Worm (Caenorhabditis elegans): ENCODE measurements around the gene wbp-11.

wbp-11 gene

DNA sequence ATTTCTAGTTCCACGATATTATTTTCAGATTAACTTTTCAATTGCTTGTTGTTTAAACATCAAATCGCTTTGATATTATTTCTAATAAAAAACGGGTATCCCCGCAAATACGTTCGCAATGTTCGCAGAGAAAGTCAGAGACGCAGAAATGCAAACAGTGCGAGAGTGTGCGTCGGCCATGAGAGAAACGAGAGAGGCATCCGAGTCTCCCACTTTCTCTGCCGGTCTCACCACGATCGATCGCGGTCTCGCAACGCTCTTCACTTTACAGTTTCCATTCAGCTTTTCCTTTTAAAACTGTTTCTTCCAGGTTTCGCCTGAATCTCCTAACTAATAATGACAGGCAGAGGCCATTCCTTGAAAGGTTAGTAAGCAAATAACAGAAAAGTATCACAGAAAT, 1.6 kb downstream of the wbp-11 start, which contains the start of gene F33H1.4:
Gene F33H1.4 (plus strand): TSS at position 311 of the 400 bp plus-strand sequence.
- no peak for TF ChIP-seq set-16 (GFP tag; IDR thresholded peaks at IDR 0.05)
- no peak for TF ChIP-seq vab-7 (GFP tag; IDR thresholded peaks at IDR 0.05)
- TF ChIP-seq lin-39 (tag; optimal IDR thresholded peaks at IDR 0.05) = no peak
- TF ChIP-seq fos-1 (tag; optimal IDR thresholded peaks at IDR 0.05) = no peak
- TF ChIP-seq dpl-1 (GFP tag; optimal IDR thresholded peaks at IDR 0.05) = peak; percentile 47
- TF ChIP-seq dmd-8 (GFP tag; IDR thresholded peaks at IDR 0.05) = no peak
- no peak; the same call in 1 of the 2 replicates for TF ChIP-seq dmd-6 (GFP tag; IDR thresholded peaks at IDR 0.05)
- TF ChIP-seq nhr-42 (GFP tag; IDR thresholded peaks at IDR 0.05) = 0 out of 2 replicates have a peak, but pooled peaks have one; percentile 15
- peak; percentile 20 for TF ChIP-seq unc-130 (GFP tag; optimal IDR thresholded peaks at IDR 0.05)
- no peak for TF ChIP-seq D1046.2 (GFP tag; IDR thresholded peaks at IDR 0.05)
- TF ChIP-seq saeg-2 (GFP tag; IDR thresholded peaks at IDR 0.05) = no peak
- TF ChIP-seq mdt-29 (GFP tag; IDR thresholded peaks at IDR 0.05) = no peak
- no peak for TF ChIP-seq ceh-62 (tag; optimal IDR thresholded peaks at IDR 0.05)
- TF ChIP-seq lin-38 (GFP tag; IDR thresholded peaks at IDR 0.05) = peak; percentile 57; the same call in 1 of the 2 replicates
- TF ChIP-seq mes-2 (tag; optimal IDR thresholded peaks at IDR 0.05; ENCODE audit: poor library complexity, severe bottlenecking) = peak; percentile 80
- TF ChIP-seq nhr-6 (tag; optimal IDR thresholded peaks at IDR 0.05) = no peak
- no peak for TF ChIP-seq nhr-111 (GFP tag; optimal IDR thresholded peaks at IDR 0.05)
- no peak for TF ChIP-seq dmd-9 (GFP tag; IDR thresholded peaks at IDR 0.05)
- TF ChIP-seq F37D6.2 (tag; optimal IDR thresholded peaks at IDR 0.05) = peak; percentile 69
- TF ChIP-seq daf-12 (tag; optimal IDR thresholded peaks at IDR 0.05) = no peak
- peak; percentile 80 for TF ChIP-seq nhr-11 (tag; optimal IDR thresholded peaks at IDR 0.05)
- TF ChIP-seq aha-1 (tag) = no peak
- no peak for TF ChIP-seq Y105C5A.15 (GFP tag; IDR thresholded peaks at IDR 0.05)
- TF ChIP-seq lin-1 (GFP tag; IDR thresholded peaks at IDR 0.05) = no peak
- TF ChIP-seq nhr-77 (tag; optimal IDR thresholded peaks at IDR 0.05) = no peak
- TF ChIP-seq dve-1 (tag; optimal IDR thresholded peaks at IDR 0.05; ENCODE audit: insufficient read depth) = no peak
- TF ChIP-seq daf-16 (GFP tag; optimal IDR thresholded peaks at IDR 0.05) = no peak
- no peak for TF ChIP-seq daf-16 (tag; optimal IDR thresholded peaks at IDR 0.05)
- TF ChIP-seq ZK546.5 (tag; optimal IDR thresholded peaks at IDR 0.05) = no peak
- TF ChIP-seq hlh-30 (tag; optimal IDR thresholded peaks at IDR 0.05; ENCODE audit: insufficient read depth) = no peak
- TF ChIP-seq pha-4 (GFP tag; IDR thresholded peaks at IDR 0.05) = no peak
- no peak for TF ChIP-seq pha-4 (tag; optimal IDR thresholded peaks at IDR 0.05)
- TF ChIP-seq nhr-41 (GFP tag; IDR thresholded peaks at IDR 0.05) = no peak
- 0 out of 2 replicates have a peak, but pooled peaks have one; percentile 6 for TF ChIP-seq Y48G9A.11 (GFP tag; IDR thresholded peaks at IDR 0.05)
- TF ChIP-seq rbr-2 (tag; optimal IDR thresholded peaks at IDR 0.05) = peak; percentile 3
- TF ChIP-seq F26F4.8 (GFP tag; conservative IDR thresholded peaks at IDR 0.05) = no peak
- no peak for TF ChIP-seq F10B5.3 (tag; optimal IDR thresholded peaks at IDR 0.05)
- no peak for TF ChIP-seq R02D3.7 (tag; optimal IDR thresholded peaks at IDR 0.05)
- no peak for TF ChIP-seq madf-5 (GFP tag; IDR thresholded peaks at IDR 0.05)
- TF ChIP-seq lin-13 (GFP tag; optimal IDR thresholded peaks at IDR 0.05) = peak; percentile 99
- TF ChIP-seq ceh-20 (GFP tag; IDR thresholded peaks at IDR 0.05) = 0 out of 2 replicates have a peak, but pooled peaks have one; percentile 24
- peak; percentile 21 for TF ChIP-seq nhr-48 (tag; optimal IDR thresholded peaks at IDR 0.05)
- no peak for TF ChIP-seq nhr-10 (tag; optimal IDR thresholded peaks at IDR 0.05)
- no peak for TF ChIP-seq Y75B8A.6 (GFP tag; IDR thresholded peaks at IDR 0.05)
- peak; percentile 25; the same call in 1 of the 2 replicates for TF ChIP-seq T26A8.4 (GFP tag; IDR thresholded peaks at IDR 0.05)
- TF ChIP-seq egl-43 (GFP tag; IDR thresholded peaks at IDR 0.05) = no peak
- peak; percentile 12 for TF ChIP-seq nhr-28 (tag; optimal IDR thresholded peaks at IDR 0.05)
- TF ChIP-seq nhr-237 (tag; optimal IDR thresholded peaks at IDR 0.05) = no peak
- TF ChIP-seq mxl-2 (GFP tag; conservative IDR thresholded peaks at IDR 0.05) = no peak
- TF ChIP-seq ceh-32 (tag; optimal IDR thresholded peaks at IDR 0.05; ENCODE audit: poor library complexity) = no peak
- TF ChIP-seq hlh-11 (tag; optimal IDR thresholded peaks at IDR 0.05) = peak; percentile 51
- no peak for TF ChIP-seq unc-62 (GFP tag; optimal IDR thresholded peaks at IDR 0.05 in 1 of 2)
- TF ChIP-seq unc-62 (tag; optimal IDR thresholded peaks at IDR 0.05) = no peak

All from whole organism, L4 larva.